Worm (Caenorhabditis elegans): ENCODE results near the gene ncx-5.
A peak's percentile ranks its signal among the peaks of the same experiment; 100 is the strongest.

ce11 chrV:10441135-10442024, 48.5 kb downstream of the ncx-5 start, which contains the start of gene pap-1:
- no peak for TF ChIP-seq ama-1 (optimal IDR thresholded peaks at IDR 0.05)
- TF ChIP-seq hif-1 (tag; optimal IDR thresholded peaks at IDR 0.05): peak in 1 of 2 experiments; percentile 25
- no peak for TF ChIP-seq F10B5.3 (tag; optimal IDR thresholded peaks at IDR 0.05)
- TF ChIP-seq nhr-76 (tag; optimal IDR thresholded peaks at IDR 0.05): no peak
- TF ChIP-seq lin-13 (GFP tag; optimal IDR thresholded peaks at IDR 0.05): no peak
- no peak for TF ChIP-seq lin-15B (tag; optimal IDR thresholded peaks at IDR 0.05)

Measured in whole organism, L4 larva.